Fruit fly (Drosophila melanogaster) whole organism, prepupa: ENCODE results near the gene eIF3e.
A peak's percentile ranks its signal among the peaks of the same experiment; 100 is the strongest.

Experiments used
- CG10631 ChIP-seq: fragments of 200-800 bp; sonication (Bioruptor generic); optimal IDR thresholded peaks from 2 replicates; lab custom pipeline; 2016; ENCODE audit warnings: missing biosample characterization, missing genetic modification characterization
- CG10669 ChIP-seq: fragments of 200-800 bp; sonication (Bioruptor generic); optimal IDR thresholded peaks from 3 replicates; lab custom pipeline; 2018; ENCODE audit warnings: missing biosample characterization, mild to moderate bottlenecking, missing genetic modification characterization, moderate library complexity
- CG11762 ChIP-seq: fragments of 200-800 bp; sonication (Bioruptor generic); optimal IDR thresholded peaks from 3 replicates; lab custom pipeline; 2016; ENCODE audit warnings: missing biosample characterization, missing genetic modification characterization; ENCODE audit not compliant: insufficient read depth
- CG11902 ChIP-seq: fragments of 200-800 bp; sonication (Bioruptor generic); optimal IDR thresholded peaks from 3 replicates; lab custom pipeline; 2016; ENCODE audit warnings: missing biosample characterization, missing genetic modification characterization
- CG15336 ChIP-seq: fragments of 200-800 bp; sonication (Bioruptor generic); IDR thresholded peaks from 2 replicates; pipeline ENCODE4 v1.3.6; 2022; ENCODE audit warnings: missing biosample characterization, missing genetic modification characterization
- CG1621 ChIP-seq: fragments of 200-800 bp; sonication (Bioruptor generic); optimal IDR thresholded peaks from 3 replicates; lab custom pipeline; 2018; ENCODE audit warnings: missing biosample characterization, mild to moderate bottlenecking, missing genetic modification characterization
- CG16779 ChIP-seq: fragments of 200-800 bp; sonication (Bioruptor generic); optimal IDR thresholded peaks from 3 replicates; lab custom pipeline; 2017; ENCODE audit warnings: missing biosample characterization, mild to moderate bottlenecking, missing genetic modification characterization
- CG3032 ChIP-seq: fragments of 200-800 bp; optimal IDR thresholded peaks from 2 replicates; lab custom pipeline; 2019; ENCODE audit warnings: missing biosample characterization, mild to moderate bottlenecking, missing genetic modification characterization, moderate library complexity
- CG31627 ChIP-seq: fragments of 200-800 bp; sonication (Bioruptor generic); optimal IDR thresholded peaks from 3 replicates; lab custom pipeline; 2016; ENCODE audit warnings: missing biosample characterization, missing genetic modification characterization
- CG32006 ChIP-seq: fragments of 200-800 bp; sonication (Bioruptor generic); optimal IDR thresholded peaks from 3 replicates; lab custom pipeline; 2017; ENCODE audit warnings: missing biosample characterization, mild to moderate bottlenecking, missing genetic modification characterization
- CG34406 ChIP-seq: fragments of 200-800 bp; sonication (Bioruptor generic); optimal IDR thresholded peaks from 3 replicates; lab custom pipeline; 2016; ENCODE audit warnings: missing biosample characterization, missing genetic modification characterization
- CG3919 ChIP-seq: fragments of 200-800 bp; sonication (Bioruptor generic); optimal IDR thresholded peaks from 3 replicates; lab custom pipeline; 2016; ENCODE audit warnings: missing biosample characterization, missing genetic modification characterization
- CG4318 ChIP-seq: fragments of 200-800 bp; sonication (Bioruptor generic); optimal IDR thresholded peaks from 3 replicates; lab custom pipeline; 2017; ENCODE audit warnings: missing biosample characterization, mild to moderate bottlenecking, missing genetic modification characterization
- CG6163 ChIP-seq: fragments of 200-800 bp; sonication (Bioruptor generic); IDR thresholded peaks from 3 replicates; pipeline ENCODE4 v1.3.6; 2022; ENCODE audit warnings: missing biosample characterization, missing genetic modification characterization
- CG6792 ChIP-seq: fragments of 200-800 bp; sonication (Bioruptor generic); optimal IDR thresholded peaks from 3 replicates; lab custom pipeline; 2016; ENCODE audit warnings: missing biosample characterization, missing genetic modification characterization
- CG6854 ChIP-seq: fragments of 200-800 bp; sonication (Bioruptor generic); optimal IDR thresholded peaks from 2 replicates; lab custom pipeline; 2017; ENCODE audit warnings: missing biosample characterization, mild to moderate bottlenecking, missing genetic modification characterization
- CG7368 ChIP-seq: fragments of 200-800 bp; sonication (Bioruptor generic); optimal IDR thresholded peaks from 3 replicates; lab custom pipeline; 2016; ENCODE audit warnings: missing biosample characterization, missing genetic modification characterization
- CG8119 ChIP-seq: fragments of 200-800 bp; sonication (Bioruptor generic); IDR thresholded peaks from 3 replicates; pipeline ENCODE4 v1.3.6; 2022; ENCODE audit warnings: missing biosample characterization, missing genetic modification characterization
- CG8319 ChIP-seq: fragments of 200-800 bp; sonication (Bioruptor generic); optimal IDR thresholded peaks from 3 replicates; lab custom pipeline; 2016; ENCODE audit warnings: missing biosample characterization, missing genetic modification characterization
- CG8632 ChIP-seq: fragments of 200-800 bp; sonication (Bioruptor generic); optimal IDR thresholded peaks from 3 replicates; lab custom pipeline; 2016; ENCODE audit warnings: missing biosample characterization, missing genetic modification characterization
- Eip75B ChIP-seq: fragments of 200-800 bp; sonication (Bioruptor generic); optimal IDR thresholded peaks from 3 replicates; lab custom pipeline; 2016; ENCODE audit warnings: missing biosample characterization, missing genetic modification characterization
- Eip78C ChIP-seq: fragments of 200-800 bp; sonication (Bioruptor generic); peaks from one replicate; lab custom pipeline; 2016; ENCODE audit warnings: missing biosample characterization, missing genetic modification characterization
- Eip93F ChIP-seq: fragments of 200-800 bp; sonication (Bioruptor generic); optimal IDR thresholded peaks from 2 replicates; lab custom pipeline; 2016; ENCODE audit warnings: missing biosample characterization, mild to moderate bottlenecking, missing genetic modification characterization
- Ets96B ChIP-seq: fragments of 200-800 bp; optimal IDR thresholded peaks from 2 replicates; lab custom pipeline; 2019; ENCODE audit warnings: missing biosample characterization, mild to moderate bottlenecking, missing genetic modification characterization, moderate library complexity
- Gug ChIP-seq: fragments of 200-800 bp; sonication (Bioruptor generic); IDR thresholded peaks from 2 replicates; pipeline ENCODE4 v1.3.6; 2022; ENCODE audit warnings: missing biosample characterization, missing genetic modification characterization
- Hr38 ChIP-seq: sonication (Bioruptor generic); optimal IDR thresholded peaks from 2 replicates; lab custom pipeline; 2016; ENCODE audit warnings: missing biosample characterization, missing genetic modification characterization
- Hr39 ChIP-seq: fragments of 200-800 bp; sonication (Bioruptor generic); optimal IDR thresholded peaks from 2 replicates; lab custom pipeline; 2016; ENCODE audit warnings: missing biosample characterization, missing genetic modification characterization
- Hr4 ChIP-seq: fragments of 200-800 bp; sonication (Bioruptor generic); optimal IDR thresholded peaks from 3 replicates; lab custom pipeline; 2016; ENCODE audit warnings: missing biosample characterization, missing genetic modification characterization
- Lpt ChIP-seq: fragments of 200-800 bp; sonication (Bioruptor generic); optimal IDR thresholded peaks from 3 replicates; lab custom pipeline; 2016; ENCODE audit warnings: missing biosample characterization, missing genetic modification characterization
- Met ChIP-seq: fragments of 200-800 bp; sonication (Bioruptor generic); optimal IDR thresholded peaks from 3 replicates; lab custom pipeline; 2016; ENCODE audit warnings: missing biosample characterization, missing genetic modification characterization
- OdsH ChIP-seq: fragments of 200-800 bp; sonication (Bioruptor generic); optimal IDR thresholded peaks from 3 replicates; lab custom pipeline; 2016; ENCODE audit warnings: missing biosample characterization, missing genetic modification characterization
- Smox ChIP-seq: fragments of 200-800 bp; sonication (Bioruptor generic); optimal IDR thresholded peaks from 3 replicates; lab custom pipeline; 2016; ENCODE audit warnings: missing biosample characterization, missing genetic modification characterization
- Sox102F ChIP-seq: fragments of 200-800 bp; sonication (Bioruptor generic); optimal IDR thresholded peaks from 2 replicates; lab custom pipeline; 2016; ENCODE audit warnings: missing biosample characterization, mild to moderate bottlenecking, missing genetic modification characterization
- Sox14 ChIP-seq: fragments of 200-800 bp; sonication (Bioruptor generic); optimal IDR thresholded peaks from 3 replicates; lab custom pipeline; 2016; ENCODE audit warnings: missing biosample characterization, missing genetic modification characterization
- Sox15 ChIP-seq: fragments of 200-800 bp; sonication (Bioruptor generic); optimal IDR thresholded peaks from 3 replicates; lab custom pipeline; 2016; ENCODE audit warnings: missing biosample characterization, missing genetic modification characterization
- achi ChIP-seq: fragments of 200-800 bp; sonication (Bioruptor generic); optimal IDR thresholded peaks from 3 replicates; lab custom pipeline; 2016; ENCODE audit warnings: missing biosample characterization, missing genetic modification characterization
- acj6 ChIP-seq: fragments of 200-800 bp; sonication (Bioruptor generic); optimal IDR thresholded peaks from 3 replicates; lab custom pipeline; 2016; ENCODE audit warnings: missing biosample characterization, missing genetic modification characterization
- dsx ChIP-seq: fragments of 200-800 bp; optimal IDR thresholded peaks from 3 replicates; lab custom pipeline; 2019; ENCODE audit warnings: missing biosample characterization, mild to moderate bottlenecking, missing genetic modification characterization, moderate library complexity; ENCODE audit not compliant: poor library complexity, severe bottlenecking
- fd59A ChIP-seq: fragments of 200-800 bp; sonication (Bioruptor generic); optimal IDR thresholded peaks from 2 replicates; lab custom pipeline; 2017; ENCODE audit warnings: missing biosample characterization, mild to moderate bottlenecking, missing genetic modification characterization, missing genetic modification reagents
- fd85E ChIP-seq: fragments of 200-800 bp; sonication (Bioruptor generic); optimal IDR thresholded peaks from 3 replicates; lab custom pipeline; 2016; ENCODE audit warnings: missing biosample characterization, missing genetic modification characterization
- lz ChIP-seq: fragments of 200-800 bp; sonication (Bioruptor generic); optimal IDR thresholded peaks from 3 replicates; lab custom pipeline; 2016; ENCODE audit warnings: missing biosample characterization, missing genetic modification characterization
- net ChIP-seq: fragments of 200-800 bp; sonication (Bioruptor generic); optimal IDR thresholded peaks from 3 replicates; lab custom pipeline; 2016; ENCODE audit warnings: missing biosample characterization, missing genetic modification characterization
- pdm3 ChIP-seq: fragments of 200-800 bp; sonication (Bioruptor generic); optimal IDR thresholded peaks from 3 replicates; lab custom pipeline; 2016; ENCODE audit warnings: missing biosample characterization, missing genetic modification characterization
- salr ChIP-seq, 2 experiments: fragments of 200-800 bp; sonication (Bioruptor generic); optimal IDR thresholded peaks; 3 replicates each; lab custom pipeline; 2016 to 2018; ENCODE audit warnings: missing biosample characterization in 2 of 2, missing genetic modification characterization in 2 of 2, mild to moderate bottlenecking in 1 of 2
- spab ChIP-seq: fragments of 200-800 bp; sonication (Bioruptor generic); optimal IDR thresholded peaks from 2 replicates; lab custom pipeline; 2017; ENCODE audit warnings: missing biosample characterization, mild to moderate bottlenecking, missing genetic modification characterization, missing genetic modification reagents
- svp ChIP-seq: fragments of 200-800 bp; sonication (Bioruptor generic); peaks from one replicate; lab custom pipeline; 2016; ENCODE audit warnings: missing biosample characterization, missing genetic modification characterization
- topi ChIP-seq: fragments of 200-800 bp; sonication (Bioruptor generic); optimal IDR thresholded peaks from 3 replicates; lab custom pipeline; 2016; ENCODE audit warnings: missing biosample characterization, missing genetic modification characterization
- vri ChIP-seq: fragments of 200-800 bp; sonication (Bioruptor generic); optimal IDR thresholded peaks from 3 replicates; lab custom pipeline; 2016; ENCODE audit warnings: missing biosample characterization, mild to moderate bottlenecking, missing genetic modification characterization

The eIF3e gene

DNA sequence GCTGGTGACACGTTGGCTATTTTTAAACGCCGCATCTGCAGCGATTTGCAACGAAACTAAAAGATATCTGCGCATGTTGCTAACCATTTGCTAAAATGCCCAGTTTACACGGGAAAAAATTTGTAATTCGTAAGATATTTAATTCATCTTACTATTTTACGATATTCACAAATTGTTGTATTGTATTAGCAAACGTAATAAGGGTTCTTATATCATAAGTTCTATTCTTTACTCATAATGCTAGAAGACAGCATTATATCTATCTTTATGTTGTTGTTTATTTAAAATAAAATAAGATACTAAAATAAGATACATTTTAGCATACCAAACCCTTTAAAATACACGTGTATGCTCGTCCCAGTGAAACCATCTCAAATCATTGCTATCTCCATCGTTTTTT is 27.3 kb downstream of the eIF3e start (continued):
- TF ChIP-seq Sox15 (GFP tag; lab: Kevin White, UChicago) = no peak
- TF ChIP-seq Eip75B (GFP tag; lab: Kevin White, UChicago) = peak; percentile 13
- TF ChIP-seq Sox14 (GFP tag; lab: Kevin White, UChicago) = no peak
- no peak for TF ChIP-seq CG7368 (GFP tag; lab: Kevin White, UChicago)
- peak; percentile 15 for TF ChIP-seq acj6 (GFP tag; lab: Kevin White, UChicago)

DNA sequence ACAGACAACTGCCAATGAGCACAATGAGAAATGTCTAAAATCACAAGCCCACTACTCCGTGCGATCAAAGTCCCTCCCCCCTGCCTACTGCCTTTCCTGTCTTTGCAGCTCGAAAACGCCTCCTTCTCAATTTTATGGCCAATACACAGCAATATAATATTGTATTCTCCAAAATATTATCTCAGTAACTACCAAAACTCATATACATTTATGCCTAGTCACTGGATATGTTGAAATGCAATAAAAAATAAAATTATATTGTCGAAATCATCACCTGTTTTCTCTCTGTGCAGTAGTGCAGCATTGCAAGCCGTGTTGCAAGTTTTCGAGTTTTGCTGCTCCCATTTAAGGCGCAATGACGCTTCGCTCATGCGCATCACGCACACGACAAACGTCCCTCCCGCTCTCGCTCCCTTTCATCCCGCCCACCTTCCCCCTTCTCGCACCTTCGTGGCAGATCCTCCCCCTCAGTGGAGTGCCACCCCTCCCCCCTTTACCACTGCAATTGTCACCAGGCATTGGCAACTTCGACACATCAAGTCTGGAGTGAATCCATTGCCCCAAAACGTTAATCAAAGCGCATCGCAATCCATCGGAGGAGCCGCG is 28.1 kb downstream of the eIF3e start:
- TF ChIP-seq CG32006 (GFP tag; lab: Kevin White, UChicago) (peak; percentile 82), CG7368 (GFP tag; lab: Kevin White, UChicago) (peak; percentile 68), net (peak; percentile 63), Hr4 (peak; percentile 86), lz (GFP tag; lab: Kevin White, UChicago) (peak; percentile 73), topi (GFP tag; lab: Kevin White, UChicago) (peak; percentile 82), CG8632 (peak; percentile 75), CG3032 (peak; percentile 83), CG6163 (GFP tag; lab: Robert Waterston, UW) (peak; percentile 93), Eip93F (GFP tag; lab: Kevin White, UChicago) (peak; percentile 17), CG16779 (tag; lab: Kevin White, UChicago) (peak; percentile 70), CG8119 (GFP tag; lab: Robert Waterston, UW) (peak; percentile 86), CG15336 (peak; percentile 87), vri (GFP tag; lab: Kevin White, UChicago) (peak; percentile 30), svp (GFP tag; lab: Kevin White, UChicago) (peak; percentile 94), CG31627 (GFP tag; lab: Kevin White, UChicago) (peak; percentile 60), fd85E (GFP tag; lab: Kevin White, UChicago) (peak; percentile 47), CG6792 (GFP tag; lab: Kevin White, UChicago) (peak; percentile 85), CG1621 (tag; lab: Kevin White, UChicago) (peak; percentile 86), CG11902 (GFP tag; lab: Kevin White, UChicago) (peak; percentile 70), CG3919 (peak; percentile 84), Gug (GFP tag; lab: Robert Waterston, UW) (peak; percentile 70), fd59A (GFP tag; lab: Kevin White, UChicago) (peak; percentile 74), CG10669 (GFP tag; lab: Kevin White, UChicago) (peak; percentile 85), pdm3 (peak; percentile 82), CG34406 (peak; percentile 69), CG10631 (GFP tag; lab: Kevin White, UChicago) (peak; percentile 82), Ets96B (tag; lab: Kevin White, UChicago) (peak; percentile 81), Met (GFP tag; lab: Kevin White, UChicago) (peak; percentile 75), OdsH (GFP tag; lab: Kevin White, UChicago) (peak; percentile 82), CG8319 (GFP tag; lab: Kevin White, UChicago) (peak; percentile 47), Hr38 (GFP tag; lab: Kevin White, UChicago) (no peak), Hr39 (GFP tag; lab: Kevin White, UChicago) (peak; percentile 68), Eip78C (GFP tag; lab: Kevin White, UChicago) (peak; percentile 98), Sox15 (GFP tag; lab: Kevin White, UChicago) (peak; percentile 61), Lpt (GFP tag; lab: Kevin White, UChicago) (peak; percentile 88), achi (GFP tag; lab: Kevin White, UChicago) (peak; percentile 79), spab (GFP tag; lab: Kevin White, UChicago) (peak; percentile 78), Sox102F (GFP tag; lab: Kevin White, UChicago) (peak; percentile 63), CG6854 (GFP tag; lab: Kevin White, UChicago) (no peak), dsx (GFP tag; lab: Kevin White, UChicago) (peak; percentile 86), Smox (GFP tag; lab: Kevin White, UChicago) (peak; percentile 63), Sox14 (GFP tag; lab: Kevin White, UChicago) (peak; percentile 79), salr (GFP tag; optimal IDR thresholded peaks at IDR 0.05; lab: Kevin White, UChicago) (peak; percentile 70 to 71), acj6 (GFP tag; lab: Kevin White, UChicago) (peak; percentile 73), CG4318 (GFP tag; lab: Kevin White, UChicago) (peak; percentile 76), Eip75B (GFP tag; lab: Kevin White, UChicago) (peak; percentile 91), CG11762 (peak; percentile 74)
